Worm (Caenorhabditis elegans): ENCODE data around the gene hpx-2.

- TF ChIP-seq ref-1 (GFP tag; conservative IDR thresholded peaks at IDR 0.05): no peak
- TF ChIP-seq med-1 (GFP tag; optimal IDR thresholded peaks at IDR 0.05; ENCODE audit: insufficient read depth): no peak
- TF ChIP-seq tab-1 (GFP tag; IDR thresholded peaks at IDR 0.05): no peak
- TF ChIP-seq cog-1 (tag; optimal IDR thresholded peaks at IDR 0.05): no peak
- TF ChIP-seq klf-2 (GFP tag; conservative IDR thresholded peaks at IDR 0.05): no peak
- no peak for TF ChIP-seq T22C8.4 (GFP tag; IDR thresholded peaks at IDR 0.05)
- no peak for TF ChIP-seq flt-1 (GFP tag; IDR thresholded peaks at IDR 0.05)
- TF ChIP-seq ztf-23 (GFP tag; IDR thresholded peaks at IDR 0.05): no peak
These were observed 43.0 kb upstream of the hpx-2 start, which contains the start of gene swan-1 for ce11 chrV:13807232-13807631.
